Fruit fly (Drosophila melanogaster) Kc167 (cell line): ENCODE measurements around the gene CG5910.

Experiments
- Myc ChIP-seq: fragments of >200 bp; optimal IDR thresholded peaks from 2 replicates; lab custom pipeline; 2017; ENCODE audit warnings: missing external identifiers
- h ChIP-seq: fragments of >200 bp; optimal IDR thresholded peaks from 3 replicates; lab custom pipeline; 2018; ENCODE audit warnings: missing external identifiers
- insv ChIP-seq: fragments of >200 bp; optimal IDR thresholded peaks from 3 replicates; lab custom pipeline; 2018; ENCODE audit warnings: missing external identifiers
- psq ChIP-seq: fragments of >200 bp; optimal IDR thresholded peaks from 2 replicates; lab custom pipeline; 2017; ENCODE audit warnings: missing external identifiers

DNA sequence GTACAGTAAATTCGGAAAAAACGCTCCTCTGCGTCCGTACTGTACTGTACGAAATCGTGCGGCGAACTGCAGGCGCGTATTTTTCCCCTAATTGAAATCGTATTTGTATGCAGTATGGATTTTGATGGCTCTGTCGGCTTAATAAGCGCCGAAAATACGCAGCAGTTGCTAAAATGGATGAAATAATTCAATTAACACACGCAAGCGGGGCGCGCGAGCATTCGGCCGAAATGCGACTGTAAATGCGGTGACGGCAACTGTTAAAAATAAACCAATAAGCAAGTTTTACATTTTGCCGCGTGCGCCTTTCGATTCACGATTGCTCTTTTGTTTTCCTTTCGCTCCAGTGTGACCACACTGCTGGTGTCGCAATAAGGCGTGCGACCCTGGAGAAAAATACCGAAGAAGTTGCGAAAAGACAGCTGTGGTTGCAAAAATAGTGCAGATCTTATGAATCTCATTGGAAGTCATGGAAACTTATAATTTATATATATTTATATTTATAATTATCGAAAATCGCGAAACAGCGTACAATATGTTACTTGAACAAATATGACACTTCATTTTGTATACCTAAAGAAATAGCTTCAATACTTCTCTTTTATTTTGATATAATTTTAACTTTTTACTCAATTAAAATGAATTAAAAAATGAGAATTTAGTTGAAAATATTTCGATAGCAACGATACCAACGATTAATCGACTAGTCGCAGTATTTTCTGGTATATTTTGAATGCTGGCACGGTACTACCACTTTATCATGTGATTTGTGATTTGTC is 31.0 kb downstream of the CG5910 start, which contains the start of the genes CG32428 and CG5969:
- TF ChIP-seq psq (lab: Kevin White, UChicago) (no peak), h (lab: Kevin White, UChicago) (no peak), insv (no peak), Myc (lab: Kevin White, UChicago) (no peak)
